Worm (Caenorhabditis elegans) whole organism, L4/young adult: ENCODE results near the gene F53B1.3.

Experiments used
- W03F9.2 ChIP-seq: fragments of 150-350 bp; optimal IDR thresholded peaks from 2 replicates; lab custom pipeline; 2014; ENCODE audit warnings: missing biosample characterization, missing genetic modification characterization
- dao-5 ChIP-seq: sonication (generic microtip); optimal IDR thresholded peaks from 2 replicates; lab custom pipeline; 2016; ENCODE audit warnings: missing genotype, missing genetic modification characterization, moderate library complexity, missing compliant biosample characterization
- him-1 ChIP-seq: sonication (generic microtip); optimal IDR thresholded peaks from 2 replicates; lab custom pipeline; 2016; ENCODE audit warnings: missing genotype, missing genetic modification reagents, missing genetic modification characterization, missing compliant biosample characterization

DNA sequence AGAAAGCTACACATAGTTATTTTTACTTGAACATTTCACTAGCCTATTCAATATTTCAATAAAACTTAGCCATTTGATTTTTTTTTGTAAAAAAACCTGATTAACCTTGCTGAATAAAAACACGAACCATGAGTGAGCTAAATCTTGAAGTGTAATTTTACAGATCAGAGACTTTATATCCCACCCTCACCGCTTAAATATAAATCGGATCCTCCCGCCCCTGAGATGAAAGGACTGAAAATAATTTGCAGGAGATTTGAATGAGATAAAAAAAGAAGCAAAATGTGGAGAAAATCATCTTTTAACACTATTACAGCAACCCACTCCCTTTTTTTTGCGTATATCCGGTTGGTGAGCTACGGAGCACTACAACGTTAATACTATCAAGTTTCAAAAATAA lies 44.6 kb downstream of the F53B1.3 start, which contains the start of gene npax-2:
- TF ChIP-seq him-1 (tag; lab: Kevin White, UChicago) = no peak
- TF ChIP-seq dao-5 (tag; lab: Kevin White, UChicago) = no peak
- TF ChIP-seq W03F9.2 = no peak
